Fruit fly (Drosophila melanogaster): ENCODE measurements around the gene Pdf.

Pdf gene

DNA sequence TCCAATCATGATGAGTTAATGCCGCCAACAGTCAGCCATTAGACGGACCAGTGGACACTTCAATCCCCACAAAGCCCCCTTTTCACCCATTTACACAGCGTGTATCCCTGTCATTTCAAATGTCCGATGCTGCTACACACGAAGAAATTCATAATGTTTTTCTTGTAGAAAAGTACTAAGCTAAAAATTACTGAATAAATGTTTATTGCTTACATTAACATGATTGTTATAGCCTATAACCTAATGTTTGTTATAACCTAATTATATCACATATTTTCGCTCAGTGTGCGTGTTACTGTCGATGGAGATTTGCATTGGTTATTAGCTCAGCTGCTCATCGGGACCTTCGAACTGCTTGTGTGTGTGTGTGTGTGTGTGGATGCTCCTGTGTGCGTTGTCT lies 19.4 kb downstream of the Pdf start:
- TF ChIP-seq noc (tag; optimal IDR thresholded peaks at IDR 0.05): no peak

DNA sequence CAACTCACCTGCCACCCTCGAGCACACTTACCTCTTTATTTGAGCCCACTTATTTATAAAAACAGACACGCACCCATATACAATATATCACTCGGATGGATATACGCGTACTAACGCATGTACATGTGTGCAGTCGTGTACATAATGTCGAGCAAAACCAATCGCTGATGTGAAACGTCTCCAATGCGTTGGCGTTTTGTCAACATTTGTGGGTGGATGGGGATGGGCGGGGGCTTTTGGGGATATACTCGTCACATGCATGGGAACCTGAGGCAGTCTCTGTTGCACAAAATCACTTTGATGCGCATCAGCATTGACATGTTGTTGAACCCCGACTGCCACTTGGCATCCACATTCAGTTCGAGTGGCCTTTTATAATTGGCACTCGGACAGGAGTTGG lies 19.9 kb downstream of the Pdf start:
- no peak for TF ChIP-seq noc (tag; optimal IDR thresholded peaks at IDR 0.05)

DNA sequence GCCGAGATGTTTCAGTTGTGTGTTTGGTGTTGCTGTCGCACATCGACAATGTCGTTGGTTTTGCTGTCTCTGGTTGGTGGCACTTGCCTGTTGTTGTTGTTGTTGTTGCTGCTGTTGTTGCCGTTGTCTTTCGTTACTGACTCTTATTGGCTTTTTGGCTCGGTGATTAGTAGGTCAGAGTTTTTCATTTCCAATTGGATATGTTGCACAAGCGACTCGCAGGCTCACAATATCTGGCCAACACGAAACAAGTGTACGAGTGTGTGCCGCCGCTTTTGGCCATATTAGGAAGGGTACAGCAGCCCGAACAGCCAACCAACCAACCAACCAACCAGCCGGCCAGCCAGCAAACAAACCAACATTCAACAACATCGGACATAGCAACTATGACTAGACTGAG lies 22.2 kb downstream of the Pdf start:
- no peak for TF ChIP-seq noc (tag; optimal IDR thresholded peaks at IDR 0.05)

DNA sequence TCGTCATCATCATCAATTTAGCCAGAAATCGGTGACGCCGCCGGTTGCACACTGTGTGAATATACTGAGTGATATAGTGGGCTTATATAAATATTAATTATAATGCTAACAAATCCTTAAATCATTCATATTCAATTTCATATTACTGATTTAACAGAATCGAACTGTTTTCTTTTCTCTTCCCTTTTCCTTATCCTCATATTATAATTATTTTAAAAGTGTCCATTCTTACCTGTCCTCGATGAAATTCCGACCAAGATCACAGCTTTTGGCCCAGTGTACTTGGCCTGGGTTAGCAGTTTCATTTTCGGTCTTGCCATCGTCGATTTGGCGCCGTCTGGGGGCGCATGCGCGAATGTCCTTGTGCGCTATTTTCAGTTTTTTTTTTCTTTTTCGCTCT lies 23.0 kb downstream of the Pdf start:
- no peak for TF ChIP-seq noc (tag; optimal IDR thresholded peaks at IDR 0.05)

DNA sequence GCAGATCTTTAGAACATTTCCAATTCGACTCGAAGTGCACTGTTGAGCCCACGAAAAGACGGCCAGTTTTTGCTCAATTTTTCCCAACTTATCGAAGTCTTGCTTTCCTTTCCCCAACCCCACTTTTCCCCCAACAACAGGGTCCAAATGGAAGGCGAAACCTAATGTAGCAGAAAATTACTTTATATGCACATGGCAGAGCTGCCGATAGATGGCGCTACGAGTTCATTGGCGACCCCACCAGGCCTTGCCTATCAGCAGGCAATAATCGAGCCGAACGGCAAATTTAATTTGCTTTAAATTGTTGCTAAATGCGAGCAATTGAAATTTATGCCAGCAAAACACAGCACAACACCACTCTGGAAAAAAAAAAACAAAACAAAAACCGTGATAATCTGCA lies 23.4 kb downstream of the Pdf start:
- no peak for TF ChIP-seq noc (tag; optimal IDR thresholded peaks at IDR 0.05)

DNA sequence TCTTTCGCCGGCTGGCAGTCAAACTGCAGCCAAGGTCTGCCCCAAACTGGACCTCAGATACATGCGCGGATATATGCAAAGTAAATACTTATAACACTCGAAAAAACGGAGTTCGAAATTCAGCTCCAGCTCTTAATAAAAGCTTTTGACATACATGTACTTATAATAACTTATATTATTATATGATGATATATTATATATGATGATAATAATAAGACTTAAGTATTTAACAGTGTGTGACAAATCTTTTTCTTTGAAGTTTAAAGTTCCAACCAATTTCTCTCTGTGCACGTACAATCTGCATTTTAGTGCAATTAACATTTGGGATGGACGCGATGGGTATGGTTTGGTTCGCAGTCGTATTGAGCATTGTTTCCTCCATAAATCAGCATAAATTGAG lies 26.3 kb downstream of the Pdf start:
- no peak for TF ChIP-seq noc (tag; optimal IDR thresholded peaks at IDR 0.05)

DNA sequence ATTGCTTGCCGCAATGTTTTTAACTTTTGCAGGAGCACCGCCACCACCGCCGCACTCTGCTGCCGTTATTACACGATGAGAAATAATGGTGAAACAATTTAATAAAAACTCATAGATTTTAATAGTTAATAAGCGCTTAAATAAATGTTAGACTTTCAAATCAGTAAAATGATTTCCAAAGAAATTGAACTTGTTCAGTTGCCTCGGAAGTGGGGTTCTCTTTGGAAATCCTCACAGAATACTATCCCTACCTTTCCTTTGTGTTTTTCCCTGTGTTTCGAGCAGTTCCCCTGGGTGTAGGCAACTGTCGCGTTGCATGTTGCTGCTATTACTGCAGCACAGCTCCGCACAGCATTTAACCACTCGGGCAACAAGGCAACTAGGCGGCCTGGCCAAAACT lies 27.7 kb downstream of the Pdf start:
- TF ChIP-seq noc (tag; optimal IDR thresholded peaks at IDR 0.05): no peak

DNA sequence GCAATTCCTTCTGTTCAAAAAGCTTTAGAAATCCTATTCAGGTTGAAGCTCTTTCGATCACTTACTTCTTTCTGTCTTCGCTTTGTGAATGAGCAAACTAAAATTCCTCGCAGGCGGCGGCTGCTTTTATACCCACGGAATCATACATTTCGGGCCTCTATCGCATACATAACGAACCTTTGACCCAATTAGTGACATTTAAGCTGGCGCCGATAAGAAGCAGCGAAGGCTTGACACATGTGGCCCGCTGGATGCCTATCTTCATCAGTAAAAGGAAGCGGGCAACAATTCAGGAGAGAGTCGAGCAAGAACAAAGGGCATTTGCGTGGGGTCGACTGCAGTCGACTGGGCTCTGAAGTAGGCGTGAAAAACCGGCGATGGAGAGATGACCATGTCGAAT lies 30.3 kb downstream of the Pdf start, which contains the start of gene CG34291:
Gene CG34291 (minus strand): TSS at position 101 of the 400 bp plus-strand sequence.
- no peak for TF ChIP-seq noc (tag; optimal IDR thresholded peaks at IDR 0.05)

DNA sequence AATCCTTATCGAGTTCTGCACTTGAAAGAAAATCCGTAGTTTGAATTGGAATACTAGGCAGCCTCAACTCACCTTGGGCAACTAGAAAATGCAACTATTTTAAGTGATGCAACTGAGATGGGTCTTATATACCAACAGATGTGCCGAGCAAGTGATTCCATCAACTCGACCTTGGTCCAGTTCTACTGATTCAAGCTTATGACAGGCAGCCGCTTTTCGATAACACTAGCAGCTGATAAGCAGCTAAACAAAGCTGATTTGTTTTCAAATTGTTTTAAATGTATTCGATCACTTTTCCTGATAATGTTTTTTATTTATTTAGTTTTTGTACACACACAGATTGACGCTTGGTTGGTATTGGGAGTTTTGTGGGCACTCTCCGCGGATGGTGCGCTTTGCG lies 30.9 kb downstream of the Pdf start, which contains the start of gene CG6503:
Gene CG6503 (minus strand): TSS at position 101 of the 400 bp plus-strand sequence.
- TF ChIP-seq noc (tag; optimal IDR thresholded peaks at IDR 0.05): no peak

DNA sequence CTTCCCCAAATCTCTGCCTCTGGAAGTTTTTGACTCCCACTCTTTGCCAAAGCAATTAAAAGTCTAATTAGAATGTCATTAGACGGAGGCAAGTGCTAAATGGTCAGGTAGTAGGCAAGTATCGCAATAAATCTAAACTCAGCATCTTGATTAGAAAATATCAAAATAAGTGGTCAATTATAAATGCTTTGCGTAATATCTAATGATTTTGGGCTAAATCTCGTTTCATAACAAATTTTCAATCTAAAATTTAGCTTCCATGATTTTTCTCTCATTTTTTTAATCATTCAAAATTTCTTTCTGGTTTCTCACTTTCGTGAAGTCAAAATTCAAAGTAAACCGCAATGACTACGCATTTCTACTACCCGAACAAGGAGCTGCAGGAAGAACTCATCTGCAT lies 42.2 kb downstream of the Pdf start, which contains the start of gene Ald2:
Gene Ald2 (plus strand): TSS at position 301 of the 400 bp plus-strand sequence.
- no peak for TF ChIP-seq noc (tag; optimal IDR thresholded peaks at IDR 0.05)

DNA sequence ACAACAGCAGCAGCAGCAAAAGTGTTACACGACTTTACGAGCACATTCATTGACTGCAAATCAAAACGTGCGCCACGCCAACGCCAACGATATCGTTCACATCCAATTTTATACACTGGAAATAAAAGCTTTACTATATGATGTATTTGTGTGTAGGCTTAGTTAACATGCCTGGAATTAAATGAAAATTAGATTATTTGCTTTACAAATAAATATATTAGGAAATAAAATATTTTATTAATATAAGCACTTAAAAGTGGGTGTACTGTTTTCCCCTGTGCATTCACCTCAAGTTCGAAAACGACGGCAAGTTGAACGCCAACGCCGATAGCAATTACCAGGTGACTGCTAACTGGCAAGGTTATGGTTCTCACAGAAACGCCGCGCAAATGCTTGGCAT lies 46.2 kb downstream of the Pdf start:
- TF ChIP-seq noc (tag; optimal IDR thresholded peaks at IDR 0.05): no peak

Data from whole organism, larva.